Fruit fly (Drosophila melanogaster): Measurements from ENCODE around the gene trol.
A peak's percentile ranks its signal among the peaks of the same experiment; 100 is the strongest.

trol gene

DNA sequence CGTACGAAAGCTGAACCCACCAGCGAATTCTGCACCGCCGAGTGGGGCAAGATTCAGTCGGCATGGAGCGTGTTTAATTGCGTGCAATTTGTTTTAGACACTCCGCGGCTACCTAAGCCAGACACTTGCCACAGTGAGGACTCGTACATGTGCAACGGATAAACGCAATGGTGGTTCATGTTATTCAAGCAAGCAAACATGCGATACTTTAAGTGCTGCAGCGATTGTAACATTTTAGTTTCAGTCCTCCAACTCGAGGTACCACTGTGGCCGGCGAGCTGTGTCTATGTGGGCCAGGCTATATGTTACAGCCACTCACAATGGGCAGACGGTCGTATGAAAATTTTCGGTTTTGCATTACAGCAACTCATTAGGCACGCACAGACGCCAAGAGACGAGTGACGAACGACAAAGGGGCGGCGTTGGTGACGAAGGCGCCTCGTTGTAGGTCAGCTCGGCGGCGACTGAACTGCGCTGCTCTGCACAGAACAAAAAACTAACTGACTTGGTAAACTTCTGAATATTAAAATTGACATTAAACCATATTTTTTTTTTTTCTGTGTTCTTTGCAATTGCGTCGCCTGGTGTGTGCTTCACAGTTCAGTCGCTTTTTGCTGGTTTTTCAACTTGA is 11.3 kb downstream of the trol start (continued):
- TF ChIP-seq C15 (GFP tag; IDR thresholded peaks at IDR 0.05), result no peak
- peak; percentile 50 for TF ChIP-seq CG10209 (GFP tag; optimal IDR thresholded peaks at IDR 0.05)
- TF ChIP-seq zen (tag; optimal IDR thresholded peaks at IDR 0.05), result peak; percentile 32
- TF ChIP-seq ems (GFP tag; optimal IDR thresholded peaks at IDR 0.05), result peak; percentile 40
- no peak for TF ChIP-seq ftz-f1 (GFP tag; optimal IDR thresholded peaks at IDR 0.05)
- TF ChIP-seq unpg (GFP tag; optimal IDR thresholded peaks at IDR 0.05), result peak; percentile 60
- TF ChIP-seq CG4730 (GFP tag; IDR thresholded peaks at IDR 0.05), result peak; percentile 44
- TF ChIP-seq Doc3 (GFP tag; IDR thresholded peaks at IDR 0.05; ENCODE audit: partially characterized antibody), result no peak
- TF ChIP-seq CG6791 (GFP tag; IDR thresholded peaks at IDR 0.05; ENCODE audit: partially characterized antibody), result no peak
- peak; percentile 61 for TF ChIP-seq H2.0 (GFP tag; IDR thresholded peaks at IDR 0.05)
- no peak for TF ChIP-seq CG15011 (GFP tag; optimal IDR thresholded peaks at IDR 0.05)
- peak; percentile 73 for TF ChIP-seq CkIIα-i1 (GFP tag; IDR thresholded peaks at IDR 0.05)
- no peak for TF ChIP-seq h (optimal IDR thresholded peaks at IDR 0.05)
- TF ChIP-seq CG31441 (GFP tag; IDR thresholded peaks at IDR 0.05), result peak; percentile 49
- no peak for TF ChIP-seq dimm (GFP tag; IDR thresholded peaks at IDR 0.05)
- TF ChIP-seq CG11398 (GFP tag; optimal IDR thresholded peaks at IDR 0.05), result no peak
- no peak for TF ChIP-seq B-H2 (GFP tag; optimal IDR thresholded peaks at IDR 0.05)
- peak; percentile 34 for TF ChIP-seq pho (GFP tag; optimal IDR thresholded peaks at IDR 0.05)
- TF ChIP-seq jigr1 (GFP tag; IDR thresholded peaks at IDR 0.05), result 0 out of 3 replicates have a peak, but pooled peaks have one; percentile 26
- peak; percentile 60 for TF ChIP-seq HHEX (GFP tag; optimal IDR thresholded peaks at IDR 0.05)
- peak; percentile 1 for TF ChIP-seq oc (tag; optimal IDR thresholded peaks at IDR 0.05)
- TF ChIP-seq Fer2 (tag; optimal IDR thresholded peaks at IDR 0.05), result peak; percentile 37
- TF ChIP-seq gce (GFP tag; IDR thresholded peaks at IDR 0.05), result peak; percentile 50; the same call in 1 of the 3 replicates
- no peak for TF ChIP-seq wor (GFP tag; IDR thresholded peaks at IDR 0.05)
- 0 out of 2 replicates have a peak, but pooled peaks have one; percentile 11 for TF ChIP-seq ham (GFP tag; IDR thresholded peaks at IDR 0.05)
- no peak for TF ChIP-seq da (GFP tag; optimal IDR thresholded peaks at IDR 0.05)
- peak; percentile 77 for TF ChIP-seq CG32532 (GFP tag; IDR thresholded peaks at IDR 0.05)
- no peak for TF ChIP-seq Neu2 (GFP tag; optimal IDR thresholded peaks at IDR 0.05; ENCODE audit: borderline replicate concordance)
- TF ChIP-seq lbe (GFP tag; optimal IDR thresholded peaks at IDR 0.05), result no peak
- TF ChIP-seq NC2β (GFP tag; optimal IDR thresholded peaks at IDR 0.05), result no peak
- TF ChIP-seq en (GFP tag; optimal IDR thresholded peaks at IDR 0.05), result no peak
- no peak for TF ChIP-seq Opbp (GFP tag; IDR thresholded peaks at IDR 0.05; ENCODE audit: partially characterized antibody)
- peak; percentile 22 for TF ChIP-seq CG18764 (GFP tag; optimal IDR thresholded peaks at IDR 0.05)
- TF ChIP-seq CG9437 (GFP tag; optimal IDR thresholded peaks at IDR 0.05), result peak; percentile 8
- no peak for TF ChIP-seq HmgD (GFP tag; optimal IDR thresholded peaks at IDR 0.05)
- peak; percentile 46 for TF ChIP-seq CG10274 (GFP tag; optimal IDR thresholded peaks at IDR 0.05)
- TF ChIP-seq shn (GFP tag; optimal IDR thresholded peaks at IDR 0.05), result no peak
- TF ChIP-seq CG6683 (GFP tag; optimal IDR thresholded peaks at IDR 0.05), result no peak
- TF ChIP-seq CG9876 (GFP tag; optimal IDR thresholded peaks at IDR 0.05), result peak; percentile 41
- TF ChIP-seq CG13894 (tag; optimal IDR thresholded peaks at IDR 0.05), result no peak
- no peak for TF ChIP-seq hb (GFP tag; IDR thresholded peaks at IDR 0.05; ENCODE audit: partially characterized antibody)
- no peak for TF ChIP-seq CG6654 (GFP tag; optimal IDR thresholded peaks at IDR 0.05)
- no peak for TF ChIP-seq dmrt11E (tag; optimal IDR thresholded peaks at IDR 0.05)
- TF ChIP-seq CG14050 (GFP tag; IDR thresholded peaks at IDR 0.05), result peak; percentile 46; the same call in 1 of the 3 replicates
- peak; percentile 75 for TF ChIP-seq row (GFP tag; IDR thresholded peaks at IDR 0.05)
- TF ChIP-seq Oli (tag; optimal IDR thresholded peaks at IDR 0.05), result peak; percentile 55
- TF ChIP-seq CG8089 (GFP tag; optimal IDR thresholded peaks at IDR 0.05), result no peak
- no peak for TF ChIP-seq CG10462 (GFP tag; optimal IDR thresholded peaks at IDR 0.05)
- no peak for TF ChIP-seq tio (GFP tag; optimal IDR thresholded peaks at IDR 0.05)
- TF ChIP-seq gcm2 (GFP tag; optimal IDR thresholded peaks at IDR 0.05), result no peak
- peak; percentile 71 for TF ChIP-seq CG12071 (GFP tag; optimal IDR thresholded peaks at IDR 0.05)
